Fruit fly (Drosophila melanogaster) Kc167 (cell line): Measurements from ENCODE around the gene mRpL4.

Experiments
- Myc ChIP-seq: fragments of >200 bp; optimal IDR thresholded peaks from 2 replicates; lab custom pipeline; 2017; ENCODE audit warnings: missing external identifiers
- Sin3A ChIP-seq: fragments of >200 bp; optimal IDR thresholded peaks from 2 replicates; lab custom pipeline; 2018; ENCODE audit warnings: missing external identifiers
- h ChIP-seq: fragments of >200 bp; optimal IDR thresholded peaks from 3 replicates; lab custom pipeline; 2018; ENCODE audit warnings: missing external identifiers
- insv ChIP-seq: fragments of >200 bp; optimal IDR thresholded peaks from 3 replicates; lab custom pipeline; 2018; ENCODE audit warnings: missing external identifiers
- psq ChIP-seq: fragments of >200 bp; optimal IDR thresholded peaks from 2 replicates; lab custom pipeline; 2017; ENCODE audit warnings: missing external identifiers
- ttk ChIP-seq: sonication (Bioruptor generic); optimal IDR thresholded peaks from 2 replicates; lab custom pipeline; 2017; ENCODE audit warnings: missing external identifiers

mRpL4 gene

dm6 chr2L:16319743-16320142, 9.2 kb downstream of the mRpL4 start:
- no peak for TF ChIP-seq insv
- TF ChIP-seq Myc (lab: Kevin White, UChicago): no peak
- TF ChIP-seq h (lab: Kevin White, UChicago): no peak
- TF ChIP-seq ttk: no peak
- TF ChIP-seq psq (lab: Kevin White, UChicago): no peak
- no peak for TF ChIP-seq Sin3A (lab: Kevin White, UChicago)

DNA sequence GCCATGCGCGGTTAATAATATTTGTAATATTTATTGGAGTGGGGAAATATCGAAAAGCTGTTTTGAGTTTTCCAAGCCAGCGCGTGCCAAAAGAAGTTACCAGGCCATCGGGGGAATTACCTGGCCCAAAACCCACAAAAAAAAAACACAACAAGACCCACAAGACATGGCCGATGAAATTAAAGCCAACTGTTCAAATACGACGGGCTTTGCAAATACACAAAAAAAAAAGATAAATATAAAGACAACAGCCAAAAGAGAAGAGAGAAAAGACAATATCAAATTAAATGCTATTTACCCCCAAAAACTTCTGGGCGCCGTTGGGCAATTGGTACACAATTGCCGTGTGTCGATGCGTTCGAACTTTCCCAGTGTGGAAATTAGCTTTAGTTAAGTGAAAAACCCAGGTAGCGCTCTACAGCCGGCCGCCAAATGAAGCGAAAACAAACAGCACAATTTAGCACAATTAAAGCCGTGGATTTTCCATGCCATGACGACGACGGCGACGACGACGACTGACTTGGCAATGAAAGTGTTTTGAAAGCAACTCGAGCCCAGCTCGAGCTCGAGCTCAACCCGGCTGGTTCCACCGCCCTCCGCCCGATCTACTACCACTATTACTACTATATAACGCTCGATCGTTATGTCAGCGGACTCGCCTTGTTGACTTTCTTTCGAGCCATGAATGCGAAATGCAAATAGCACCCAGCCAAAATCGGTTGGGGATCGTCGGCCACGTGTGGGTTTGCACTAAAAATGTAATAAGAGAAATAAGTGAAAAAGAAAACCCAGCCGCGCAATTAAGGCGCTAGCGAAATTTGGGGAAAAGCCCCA, 10.9 kb downstream of the mRpL4 start:
- TF ChIP-seq insv (no peak), Sin3A (lab: Kevin White, UChicago) (no peak), h (lab: Kevin White, UChicago) (no peak), ttk (no peak), Myc (lab: Kevin White, UChicago) (no peak), psq (lab: Kevin White, UChicago) (no peak)

- TF ChIP-seq psq (lab: Kevin White, UChicago): no peak
These were observed 11.8 kb downstream of the mRpL4 start for dm6 chr2L:16317131-16317530.

- TF ChIP-seq Myc (lab: Kevin White, UChicago) (no peak), insv (no peak), h (lab: Kevin White, UChicago) (no peak), Sin3A (lab: Kevin White, UChicago) (no peak)
These were observed 12.5 kb downstream of the mRpL4 start for dm6 chr2L:16316410-16316809.

- TF ChIP-seq insv (no peak), Myc (lab: Kevin White, UChicago) (no peak), psq (lab: Kevin White, UChicago) (no peak), ttk (no peak), h (lab: Kevin White, UChicago) (no peak), Sin3A (lab: Kevin White, UChicago) (no peak)
These were observed 13.1 kb downstream of the mRpL4 start for dm6 chr2L:16315844-16316243.

dm6 chr2L:16315027-16315426, 13.9 kb downstream of the mRpL4 start:
- TF ChIP-seq insv: no peak
- TF ChIP-seq ttk: no peak
- TF ChIP-seq h (lab: Kevin White, UChicago): no peak
- TF ChIP-seq Myc (lab: Kevin White, UChicago): no peak
- TF ChIP-seq Sin3A (lab: Kevin White, UChicago): no peak
- no peak for TF ChIP-seq psq (lab: Kevin White, UChicago)

dm6 chr2L:16310648-16311047, 18.3 kb downstream of the mRpL4 start, which contains the start of the genes cni and fzy:
Gene cni (minus strand): TSS chr2L:16310726.
Gene fzy (plus strand): TSS chr2L:16310956.
- TF ChIP-seq Sin3A (lab: Kevin White, UChicago): no peak
- no peak for TF ChIP-seq h (lab: Kevin White, UChicago)
- TF ChIP-seq psq (lab: Kevin White, UChicago): no peak
- no peak for TF ChIP-seq insv
- no peak for TF ChIP-seq ttk
- TF ChIP-seq Myc (lab: Kevin White, UChicago): no peak

DNA sequence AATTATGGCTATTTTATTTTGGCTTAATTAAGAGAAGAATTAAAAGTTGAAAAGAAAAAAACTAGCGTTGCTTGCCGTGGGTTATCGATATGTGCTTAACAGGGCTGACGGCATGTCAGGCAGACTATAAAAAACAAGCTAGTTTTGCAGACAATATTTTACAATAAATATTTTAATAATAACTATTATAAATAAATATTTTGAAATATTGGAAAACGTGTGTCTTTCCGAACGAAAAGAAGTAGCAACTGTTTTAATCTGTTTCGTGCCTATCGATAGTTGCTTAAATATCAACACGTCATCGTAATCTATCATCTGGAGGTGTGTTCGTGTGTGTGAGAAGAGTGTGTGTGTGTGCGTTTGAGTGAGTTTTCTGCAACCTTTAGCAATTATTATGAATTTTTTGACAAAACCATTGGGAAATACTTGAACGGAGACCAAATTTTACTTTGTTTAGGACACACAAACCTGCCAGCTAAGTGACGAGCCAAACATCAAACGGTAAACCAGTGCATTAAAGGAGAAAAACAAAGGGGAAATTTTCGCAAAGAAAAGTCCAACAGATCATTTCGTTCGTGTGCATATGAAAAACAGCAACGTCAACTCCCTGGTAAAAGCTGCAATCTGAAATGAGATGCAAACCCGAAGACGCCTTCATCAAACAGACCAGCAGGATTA, 21.8 kb downstream of the mRpL4 start, which contains the start of the genes CG5861 and Syx5:
TSS of gene CG5861 (minus strand) at position 273 of the 678 bp plus-strand sequence.
TSS of gene Syx5 (plus strand) at position 321 of the 678 bp plus-strand sequence.
- TF ChIP-seq psq (lab: Kevin White, UChicago) (no peak), Myc (lab: Kevin White, UChicago) (no peak), ttk (no peak), h (lab: Kevin White, UChicago) (no peak), insv (no peak), Sin3A (lab: Kevin White, UChicago) (no peak)

- no peak for TF ChIP-seq Sin3A (lab: Kevin White, UChicago)
- no peak for TF ChIP-seq Myc (lab: Kevin White, UChicago)
- no peak for TF ChIP-seq h (lab: Kevin White, UChicago)
- TF ChIP-seq ttk: no peak
- TF ChIP-seq psq (lab: Kevin White, UChicago): no peak
- TF ChIP-seq insv: no peak
These were observed 26.1 kb downstream of the mRpL4 start, which contains the start of gene GMF for dm6 chr2L:16302773-16303279. Gene GMF (minus strand): TSS chr2L:16302954.

- TF ChIP-seq insv (no peak), Sin3A (lab: Kevin White, UChicago) (no peak), h (lab: Kevin White, UChicago) (no peak), Myc (lab: Kevin White, UChicago) (no peak), ttk (no peak), psq (lab: Kevin White, UChicago) (no peak)
These were observed 29.2 kb downstream of the mRpL4 start, which contains the start of the genes heix and CG17328 for dm6 chr2L:16299466-16300311. Gene heix (minus strand): TSS chr2L:16299858. Gene CG17328 (plus strand): TSS chr2L:16299943.

dm6 chr2L:16293703-16294233, 35.2 kb downstream of the mRpL4 start, which contains the start of gene Cyp303a1:
Gene Cyp303a1 (plus strand): TSS chr2L:16294183.
- TF ChIP-seq Sin3A (lab: Kevin White, UChicago) (no peak), h (lab: Kevin White, UChicago) (no peak), ttk (no peak), Myc (lab: Kevin White, UChicago) (no peak), insv (no peak), psq (lab: Kevin White, UChicago) (no peak)
